Fruit fly (Drosophila melanogaster) whole organism, pupa: ENCODE data around the gene Tnpo-SR.

ENCODE experiments used
- CG10348 ChIP-seq: fragments of 200-800 bp; sonication (Bioruptor generic); IDR thresholded peaks from 2 replicates; pipeline ENCODE4 v1.3.6; 2022; ENCODE audit warnings: missing biosample characterization, missing genetic modification characterization
- CG12605 ChIP-seq: fragments of 200-800 bp; sonication (Bioruptor generic); IDR thresholded peaks from 2 replicates; pipeline ENCODE4 v1.3.6; 2022; ENCODE audit warnings: missing biosample characterization, missing genetic modification characterization
- CG13204 ChIP-seq: fragments of 200-800 bp; sonication (Bioruptor generic); optimal IDR thresholded peaks from 2 replicates; lab custom pipeline; 2018; ENCODE audit warnings: missing biosample characterization, mild to moderate bottlenecking, missing genetic modification characterization, moderate library complexity
- CG14655 ChIP-seq: fragments of 200-800 bp; sonication (Bioruptor generic); optimal IDR thresholded peaks from 3 replicates; lab custom pipeline; 2017; ENCODE audit warnings: mild to moderate bottlenecking, missing biosample characterization, missing genetic modification reagents, missing genetic modification characterization
- CG15710 ChIP-seq: fragments of 200-800 bp; sonication (Bioruptor generic); optimal IDR thresholded peaks from 2 replicates; lab custom pipeline; 2018; ENCODE audit warnings: missing biosample characterization, mild to moderate bottlenecking, missing genetic modification characterization, moderate library complexity
- CG17806 ChIP-seq: fragments of 200-800 bp; sonication (Bioruptor generic); optimal IDR thresholded peaks from 2 replicates; lab custom pipeline; 2018; ENCODE audit warnings: missing biosample characterization, mild to moderate bottlenecking, missing genetic modification characterization, moderate library complexity
- CG32121 ChIP-seq: fragments of 200-800 bp; sonication (Bioruptor generic); IDR thresholded peaks from 2 replicates; pipeline ENCODE4 v1.3.6; 2022; ENCODE audit warnings: missing biosample characterization, missing genetic modification characterization
- CG34367 ChIP-seq: fragments of 200-800 bp; sonication (Bioruptor generic); optimal IDR thresholded peaks from 2 replicates; lab custom pipeline; 2018; ENCODE audit warnings: missing biosample characterization, mild to moderate bottlenecking, missing genetic modification characterization
- CG4496 ChIP-seq: fragments of 200-800 bp; sonication (Bioruptor generic); IDR thresholded peaks from 3 replicates; pipeline ENCODE4 v1.3.6; 2022; ENCODE audit warnings: missing biosample characterization, missing genetic modification characterization
- CG8159 ChIP-seq: fragments of 200-800 bp; sonication (Bioruptor generic); optimal IDR thresholded peaks from 3 replicates; lab custom pipeline; 2018; ENCODE audit warnings: missing biosample characterization, mild to moderate bottlenecking, missing genetic modification characterization, moderate library complexity
- CG8301 ChIP-seq: fragments of 200-800 bp; sonication (Bioruptor generic); optimal IDR thresholded peaks from 2 replicates; lab custom pipeline; 2018; ENCODE audit warnings: missing biosample characterization, mild to moderate bottlenecking, missing genetic modification characterization
- CG9948 ChIP-seq: fragments of 200-800 bp; sonication (Bioruptor generic); optimal IDR thresholded peaks from 2 replicates; lab custom pipeline; 2018; ENCODE audit warnings: missing biosample characterization, mild to moderate bottlenecking, missing genetic modification characterization, moderate library complexity
- D1 ChIP-seq: fragments of 200-800 bp; sonication (Bioruptor generic); optimal IDR thresholded peaks from 2 replicates; lab custom pipeline; 2018; ENCODE audit warnings: missing biosample characterization, mild to moderate bottlenecking, missing genetic modification characterization, moderate library complexity
- EcR ChIP-seq: fragments of 200-800 bp; sonication (Bioruptor generic); optimal IDR thresholded peaks from 3 replicates; lab custom pipeline; 2019; ENCODE audit warnings: missing biosample characterization, missing genetic modification characterization, mild to moderate bottlenecking, moderate library complexity, missing genetic modification reagents
- Ets98B ChIP-seq: fragments of 200-800 bp; sonication (Bioruptor generic); IDR thresholded peaks from 2 replicates; pipeline ENCODE4 v1.3.6; 2022; ENCODE audit warnings: missing biosample characterization, missing genetic modification characterization
- Pif1A ChIP-seq: fragments of 200-800 bp; sonication (Bioruptor generic); optimal IDR thresholded peaks from 3 replicates; lab custom pipeline; 2016; ENCODE audit warnings: missing biosample characterization, missing genetic modification characterization
- Pif1B ChIP-seq: fragments of 200-800 bp; sonication (Bioruptor generic); optimal IDR thresholded peaks from 3 replicates; lab custom pipeline; 2016; ENCODE audit warnings: missing biosample characterization, missing genetic modification characterization
- Snoo ChIP-seq: fragments of 200-800 bp; sonication (Bioruptor generic); optimal IDR thresholded peaks from 3 replicates; lab custom pipeline; 2017; ENCODE audit warnings: missing biosample characterization, mild to moderate bottlenecking, missing genetic modification characterization, inconsistent platforms
- fd96Ca ChIP-seq: fragments of 200-800 bp; sonication (Bioruptor generic); IDR thresholded peaks from 3 replicates; pipeline ENCODE4 v1.3.6; 2022; ENCODE audit warnings: missing biosample characterization, missing genetic modification characterization
- gl ChIP-seq: fragments of 200-800 bp; sonication (Bioruptor generic); optimal IDR thresholded peaks from 2 replicates; lab custom pipeline; 2018; ENCODE audit warnings: missing biosample characterization, mild to moderate bottlenecking, missing genetic modification characterization
- rn ChIP-seq: fragments of 200-800 bp; sonication (Bioruptor generic); IDR thresholded peaks from 2 replicates; pipeline ENCODE4 v1.3.6; 2022; ENCODE audit warnings: missing biosample characterization, missing genetic modification characterization

Gene Tnpo-SR

dm6 chr2L:2732139-2732830 lies 27.4 kb upstream of the Tnpo-SR start:
- TF ChIP-seq CG4496 (GFP tag; lab: Robert Waterston, UW) (no peak), CG15710 (tag; lab: Kevin White, UChicago) (no peak), CG8159 (tag; lab: Kevin White, UChicago) (no peak), fd96Ca (GFP tag; lab: Robert Waterston, UW) (no peak), gl (tag; lab: Kevin White, UChicago) (no peak), CG34367 (tag; lab: Kevin White, UChicago) (no peak), EcR (GFP tag; lab: Kevin White, UChicago) (no peak), Pif1A (GFP tag; lab: Kevin White, UChicago) (no peak), CG14655 (GFP tag; lab: Kevin White, UChicago) (no peak), D1 (tag; lab: Kevin White, UChicago) (no peak), CG12605 (GFP tag; lab: Robert Waterston, UW) (no peak), CG10348 (GFP tag; lab: Robert Waterston, UW) (no peak), CG9948 (tag; lab: Kevin White, UChicago) (no peak), CG8301 (tag; lab: Kevin White, UChicago) (no peak), rn (no peak), Snoo (no peak), Pif1B (GFP tag; lab: Kevin White, UChicago) (no peak), CG13204 (GFP tag; lab: Kevin White, UChicago) (no peak)

- TF ChIP-seq CG32121 (GFP tag; lab: Robert Waterston, UW) (peak; percentile 77; the same call in 1 of the 2 replicates), CG10348 (GFP tag; lab: Robert Waterston, UW) (no peak), Ets98B (GFP tag; lab: Robert Waterston, UW) (peak; percentile 32), D1 (tag; lab: Kevin White, UChicago) (no peak), CG4496 (GFP tag; lab: Robert Waterston, UW) (peak; percentile 83), CG8159 (tag; lab: Kevin White, UChicago) (peak; percentile 93), gl (tag; lab: Kevin White, UChicago) (peak; percentile 70), CG15710 (tag; lab: Kevin White, UChicago) (peak; percentile 90), Pif1A (GFP tag; lab: Kevin White, UChicago) (peak; percentile 79), CG8301 (tag; lab: Kevin White, UChicago) (peak; percentile 87), CG14655 (GFP tag; lab: Kevin White, UChicago) (peak; percentile 92), CG34367 (tag; lab: Kevin White, UChicago) (peak; percentile 79), EcR (GFP tag; lab: Kevin White, UChicago) (no peak), CG13204 (GFP tag; lab: Kevin White, UChicago) (peak; percentile 68), Snoo (peak; percentile 45), CG9948 (tag; lab: Kevin White, UChicago) (peak; percentile 85), CG12605 (GFP tag; lab: Robert Waterston, UW) (no peak), rn (peak; percentile 48; the same call in 1 of the 2 replicates), CG17806 (tag; lab: Kevin White, UChicago) (peak; percentile 86), fd96Ca (GFP tag; lab: Robert Waterston, UW) (peak; percentile 76), Pif1B (GFP tag; lab: Kevin White, UChicago) (peak; percentile 80)
- TF ChIP-seq, all 21 proteins: peak for 17
Measured at dm6 chr2L:2734215-2734614, 25.5 kb upstream of the Tnpo-SR start.

- TF ChIP-seq CG10348 (GFP tag; lab: Robert Waterston, UW) (no peak), CG12605 (GFP tag; lab: Robert Waterston, UW) (no peak), Pif1A (GFP tag; lab: Kevin White, UChicago) (no peak), CG9948 (tag; lab: Kevin White, UChicago) (peak; percentile 23), Pif1B (GFP tag; lab: Kevin White, UChicago) (no peak), fd96Ca (GFP tag; lab: Robert Waterston, UW) (no peak), CG15710 (tag; lab: Kevin White, UChicago) (peak; percentile 19), CG34367 (tag; lab: Kevin White, UChicago) (no peak), EcR (GFP tag; lab: Kevin White, UChicago) (no peak), CG8159 (tag; lab: Kevin White, UChicago) (peak; percentile 32), CG14655 (GFP tag; lab: Kevin White, UChicago) (peak; percentile 24), D1 (tag; lab: Kevin White, UChicago) (no peak), rn (no peak), CG17806 (tag; lab: Kevin White, UChicago) (no peak), CG4496 (GFP tag; lab: Robert Waterston, UW) (0 out of 3 replicates have a peak, but pooled peaks have one; percentile 14)
Measured at dm6 chr2L:2734946-2735345, 24.8 kb upstream of the Tnpo-SR start.

- TF ChIP-seq CG8159 (tag; lab: Kevin White, UChicago), result no peak
- peak; percentile 35 for TF ChIP-seq EcR (GFP tag; lab: Kevin White, UChicago)
Measured at dm6 chr2L:2735539-2735938, 24.2 kb upstream of the Tnpo-SR start.

- no peak for TF ChIP-seq rn
- TF ChIP-seq EcR (GFP tag; lab: Kevin White, UChicago), result peak; percentile 95
Measured at dm6 chr2L:2737561-2737960, 22.2 kb upstream of the Tnpo-SR start.

- TF ChIP-seq CG34367 (tag; lab: Kevin White, UChicago) (no peak), EcR (GFP tag; lab: Kevin White, UChicago) (peak; percentile 48)
Measured at dm6 chr2L:2739820-2740230, 19.9 kb upstream of the Tnpo-SR start, which contains the start of gene Hrs. TSS of gene Hrs (plus strand) at chr2L:2739986.
